Worm (Caenorhabditis elegans) whole organism, L2 larva: ENCODE measurements around the gene C08F11.1.
A peak's percentile ranks its signal among the peaks of the same experiment; 100 is the strongest.
"Not testable (repeated sequence)": the region's sequence is repeated elsewhere in the genome, so short reads cannot be mapped to it uniquely, and the experiment has no call there.

Experiments
- F13H6.1 ChIP-seq: sonication (generic microtip); optimal IDR thresholded peaks from 2 replicates; lab custom pipeline; 2016; ENCODE audit warnings: missing genetic modification characterization, missing compliant biosample characterization
- R02D3.7 ChIP-seq: fragments of 150-350 bp; optimal IDR thresholded peaks from 2 replicates; lab custom pipeline; 2014; ENCODE audit warnings: missing biosample characterization, missing genetic modification characterization
- Y55F3AM.14 ChIP-seq: fragments of 200-800 bp; sonication (Bioruptor generic); optimal IDR thresholded peaks from 2 replicates; lab custom pipeline; 2018; ENCODE audit warnings: mild to moderate bottlenecking, missing genetic modification characterization, missing compliant biosample characterization
- ZK546.5 ChIP-seq: sonication (generic microtip); optimal IDR thresholded peaks from 2 replicates; lab custom pipeline; 2017; ENCODE audit warnings: missing biosample characterization, missing genetic modification characterization
- alr-1 ChIP-seq: fragments of 150-350 bp; optimal IDR thresholded peaks from 2 replicates; lab custom pipeline; 2014; ENCODE audit warnings: missing biosample characterization, missing genetic modification characterization
- aly-2 ChIP-seq: fragments of 150-350 bp; optimal IDR thresholded peaks from 2 replicates; lab custom pipeline; 2014; ENCODE audit warnings: missing biosample characterization, missing genetic modification characterization
- blmp-1 ChIP-seq: sonication (generic microtip); optimal IDR thresholded peaks from 2 replicates; lab custom pipeline; 2017; ENCODE audit warnings: missing genetic modification characterization, mild to moderate bottlenecking, missing compliant biosample characterization, antibody characterized with exemption, moderate library complexity; ENCODE audit not compliant: insufficient read depth
- ceh-16 ChIP-seq: fragments of 150-350 bp; optimal IDR thresholded peaks from 2 replicates; lab custom pipeline; 2014; ENCODE audit warnings: missing biosample characterization, missing genetic modification characterization
- ceh-82 ChIP-seq: fragments of 150-350 bp; optimal IDR thresholded peaks from 2 replicates; lab custom pipeline; 2014; ENCODE audit warnings: missing biosample characterization, missing genetic modification characterization
- dmd-4 ChIP-seq: sonication (generic microtip); optimal IDR thresholded peaks from 2 replicates; lab custom pipeline; 2017; ENCODE audit warnings: missing biosample characterization, missing genetic modification characterization
- fos-1 ChIP-seq: fragments of 150-350 bp; optimal IDR thresholded peaks from 2 replicates; lab custom pipeline; 2014; ENCODE audit warnings: missing biosample characterization, missing genetic modification characterization
- lin-11 ChIP-seq: fragments of 150-350 bp; sonication (generic microtip); optimal IDR thresholded peaks from 2 replicates; lab custom pipeline; 2014; ENCODE audit warnings: missing biosample characterization, missing genetic modification characterization, inconsistent platforms, mixed read lengths
- lin-13 ChIP-seq: fragments of 150-350 bp; optimal IDR thresholded peaks from 2 replicates; lab custom pipeline; 2014; ENCODE audit warnings: missing biosample characterization, missing genetic modification reagents, missing genetic modification characterization
- lsy-2 ChIP-seq, 2 experiments: fragments of 150-350 bp in 1 of 2; sonication (generic microtip) in 1 of 2; optimal IDR thresholded peaks; 2 replicates each; lab custom pipeline; 2014 to 2017; ENCODE audit warnings: missing biosample characterization in 2 of 2, missing genetic modification characterization in 2 of 2
- mab-5 ChIP-seq: fragments of 150-350 bp; optimal IDR thresholded peaks from 2 replicates; lab custom pipeline; 2014; ENCODE audit warnings: missing biosample characterization, missing genetic modification characterization
- nhr-11 ChIP-seq: fragments of 150-350 bp; optimal IDR thresholded peaks from 2 replicates; lab custom pipeline; 2014; ENCODE audit warnings: missing biosample characterization, missing genetic modification characterization
- nhr-12 ChIP-seq: fragments of 150-350 bp; optimal IDR thresholded peaks from 2 replicates; lab custom pipeline; 2014; ENCODE audit warnings: missing biosample characterization, missing genetic modification characterization
- nhr-21 ChIP-seq: fragments of 150-350 bp; optimal IDR thresholded peaks from 2 replicates; lab custom pipeline; 2014; ENCODE audit warnings: missing biosample characterization, missing genetic modification characterization
- nhr-23 ChIP-seq: fragments of 150-350 bp; optimal IDR thresholded peaks from 2 replicates; lab custom pipeline; 2014; ENCODE audit warnings: missing biosample characterization, missing genetic modification reagents, missing genetic modification characterization
- nhr-237 ChIP-seq: fragments of 150-350 bp; optimal IDR thresholded peaks from 2 replicates; lab custom pipeline; 2014; ENCODE audit warnings: missing biosample characterization, missing genetic modification characterization
- peb-1 ChIP-seq: fragments of 150-350 bp; optimal IDR thresholded peaks from 2 replicates; lab custom pipeline; 2014; ENCODE audit warnings: missing biosample characterization, missing genetic modification characterization
- sem-4 ChIP-seq: fragments of 150-350 bp; optimal IDR thresholded peaks from 2 replicates; lab custom pipeline; 2014; ENCODE audit warnings: missing biosample characterization, missing genetic modification reagents, missing genetic modification characterization
- skn-1 ChIP-seq: sonication (generic microtip); optimal IDR thresholded peaks from 2 replicates; lab custom pipeline; 2017; ENCODE audit warnings: missing biosample characterization, missing genetic modification characterization
- sma-3 ChIP-seq: sonication (generic microtip); optimal IDR thresholded peaks from 2 replicates; lab custom pipeline; 2016; ENCODE audit warnings: missing genetic modification reagents, missing genetic modification characterization, missing compliant biosample characterization
- snpc-4 ChIP-seq: fragments of 150-350 bp; optimal IDR thresholded peaks from 2 replicates; lab custom pipeline; 2014; ENCODE audit warnings: missing biosample characterization, missing genetic modification characterization
- unc-39 ChIP-seq: fragments of 150-350 bp; optimal IDR thresholded peaks from 2 replicates; lab custom pipeline; 2014; ENCODE audit warnings: missing biosample characterization, missing genetic modification characterization
- unc-55 ChIP-seq: fragments of 150-350 bp; sonication (generic microtip); optimal IDR thresholded peaks from 3 replicates; lab custom pipeline; 2014; ENCODE audit warnings: missing biosample characterization, missing genetic modification reagents, missing genetic modification characterization
- unc-62 ChIP-seq: fragments of 150-350 bp; optimal IDR thresholded peaks from 2 replicates; lab custom pipeline; 2014; ENCODE audit warnings: missing biosample characterization, missing genetic modification reagents, missing genetic modification characterization
- zag-1 ChIP-seq: fragments of 150-350 bp; optimal IDR thresholded peaks from 2 replicates; lab custom pipeline; 2014; ENCODE audit warnings: missing biosample characterization, missing genetic modification characterization

The C08F11.1 gene

DNA sequence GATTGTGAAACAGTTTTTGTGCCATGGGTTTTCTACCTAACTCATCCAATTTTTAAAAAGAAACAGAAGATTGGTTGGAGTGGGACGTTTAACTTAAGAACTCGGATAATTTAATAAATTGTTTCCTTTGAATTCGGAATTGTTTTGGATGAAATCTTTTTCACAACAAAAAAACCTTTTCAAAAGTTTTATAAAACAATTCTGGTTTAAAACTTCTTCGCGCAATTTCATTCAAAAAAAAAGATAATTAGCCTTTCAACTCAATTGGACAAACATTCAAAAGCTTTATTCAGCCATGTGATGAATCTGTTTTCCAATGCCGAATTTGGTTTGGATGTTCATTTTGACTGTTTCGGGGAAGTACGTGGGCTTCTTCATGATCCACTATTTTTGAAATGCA lies 36.5 kb upstream of the C08F11.1 start, which contains the start of gene Y45F10B.12:
Gene Y45F10B.12, plus strand, starts transcription at position 301 of the 400 bp plus-strand sequence.
- TF ChIP-seq dmd-4 (tag; lab: Kevin White, UChicago), result no peak
- TF ChIP-seq lsy-2 (tag; optimal IDR thresholded peaks at IDR 0.05; lab: Kevin White, UChicago), result no peak
- no peak for TF ChIP-seq sem-4 (tag; lab: Kevin White, UChicago)
- TF ChIP-seq nhr-23 (tag; lab: Kevin White, UChicago), result no peak
- no peak for TF ChIP-seq nhr-21 (tag; lab: Kevin White, UChicago)
- no peak for TF ChIP-seq unc-62 (GFP tag; lab: Kevin White, UChicago)
- no peak for TF ChIP-seq nhr-237
- no peak for TF ChIP-seq R02D3.7 (tag; lab: Kevin White, UChicago)
- no peak for TF ChIP-seq blmp-1 (tag; lab: Kevin White, UChicago)
- TF ChIP-seq alr-1 (tag; lab: Kevin White, UChicago), result no peak
- TF ChIP-seq Y55F3AM.14 (GFP tag; lab: Kevin White, UChicago), result no peak
- TF ChIP-seq fos-1 (tag; lab: Kevin White, UChicago), result no peak

ce11 chrIV:13588544-13589043 lies 35.0 kb upstream of the C08F11.1 start, which contains the start of gene sru-9:
Gene sru-9 (plus strand): TSS chrIV:13588993.
- not testable (repeated sequence) for TF ChIP-seq nhr-11 (tag; lab: Kevin White, UChicago); nhr-23 (tag; lab: Kevin White, UChicago); unc-62 (GFP tag; lab: Kevin White, UChicago)
- TF ChIP-seq, all 48 proteins: peak for 0; not testable (repeated sequence) for 48

ce11 chrIV:13591645-13592044 lies 32.0 kb upstream of the C08F11.1 start, which contains the start of gene tsp-5:
Gene tsp-5 (minus strand): TSS chrIV:13591745.
- TF ChIP-seq ceh-82 (tag; lab: Kevin White, UChicago) (no peak), unc-39 (tag; lab: Kevin White, UChicago) (no peak), mab-5 (no peak), nhr-23 (tag; lab: Kevin White, UChicago) (no peak), R02D3.7 (tag; lab: Kevin White, UChicago) (no peak), unc-55 (no peak)

DNA sequence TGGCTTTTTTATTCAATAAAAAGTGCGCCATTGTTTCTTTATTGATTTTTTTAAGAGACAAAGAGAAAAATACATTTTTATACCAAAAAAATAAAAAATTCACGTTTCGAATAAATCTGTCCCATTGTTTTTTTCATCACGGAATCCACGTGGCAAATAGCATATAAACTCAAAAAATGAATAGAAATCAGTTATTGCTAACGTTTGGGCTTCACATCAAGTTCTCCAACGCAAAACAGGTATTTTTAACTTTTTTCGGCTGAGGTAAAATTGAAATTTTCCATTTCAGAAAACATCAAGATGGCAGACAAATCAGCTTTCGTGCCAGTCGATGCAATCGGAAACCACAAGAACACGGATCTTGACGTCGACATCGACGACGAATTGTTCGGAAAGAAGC lies 30.3 kb upstream of the C08F11.1 start, which contains the start of gene Y45F10B.3:
Gene Y45F10B.3, plus strand, starts transcription at position 301 of the 400 bp plus-strand sequence.
- TF ChIP-seq unc-55, result no peak
- TF ChIP-seq sma-3 (GFP tag; lab: Kevin White, UChicago), result no peak

ce11 chrIV:13597813-13598212 lies 25.8 kb upstream of the C08F11.1 start, which contains the start of gene Y45F10B.9:
Gene Y45F10B.9 (minus strand): TSS chrIV:13597913.
- not testable (repeated sequence) for TF ChIP-seq mab-5; lin-11 (tag; lab: Kevin White, UChicago); nhr-23 (tag; lab: Kevin White, UChicago)

DNA sequence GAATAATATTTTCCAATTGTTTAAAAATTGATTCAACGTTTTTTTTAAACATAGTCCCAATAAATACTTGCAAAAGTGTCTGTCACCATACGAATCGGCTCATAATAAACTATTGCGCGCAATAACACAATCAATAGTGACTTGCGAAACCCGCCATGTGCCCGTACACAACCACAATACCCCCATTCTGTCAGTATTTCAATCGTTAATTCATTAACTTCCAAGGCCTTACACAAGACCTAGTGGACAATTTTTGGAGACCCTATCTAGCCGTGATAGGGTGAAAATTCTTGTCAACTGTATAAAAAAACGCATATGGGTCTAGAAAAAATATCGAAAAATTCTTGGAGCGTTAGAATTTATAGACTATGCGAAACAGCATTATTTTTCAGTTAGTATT lies 23.0 kb upstream of the C08F11.1 start:
- TF ChIP-seq lin-11 (tag; lab: Kevin White, UChicago), result no peak
- TF ChIP-seq R02D3.7 (tag; lab: Kevin White, UChicago), result no peak
- TF ChIP-seq snpc-4 (tag; lab: Kevin White, UChicago), result peak; percentile 60
- no peak for TF ChIP-seq nhr-12 (tag; lab: Kevin White, UChicago)

ce11 chrIV:13601428-13601827 lies 22.2 kb upstream of the C08F11.1 start:
- TF ChIP-seq ZK546.5 (tag; lab: Kevin White, UChicago) (no peak), lin-13 (GFP tag; lab: Kevin White, UChicago) (no peak), ceh-16 (no peak), mab-5 (no peak), unc-39 (tag; lab: Kevin White, UChicago) (no peak), skn-1 (tag; lab: Kevin White, UChicago) (no peak), aly-2 (tag; lab: Kevin White, UChicago) (no peak), zag-1 (tag; lab: Kevin White, UChicago) (no peak), F13H6.1 (tag; lab: Kevin White, UChicago) (no peak), peb-1 (tag; lab: Kevin White, UChicago) (no peak)
- TF ChIP-seq, all 48 proteins: peak for 0
